Fruit fly (Drosophila melanogaster): ENCODE measurements around the gene CG33159.

CG33159 gene

dm6 chr3L:3225769-3226457, 21.7 kb upstream of the CG33159 start (continued):
- TF ChIP-seq CG15269 (tag; optimal IDR thresholded peaks at IDR 0.05) (no peak), gt (GFP tag; IDR thresholded peaks at IDR 0.05) (no peak), z (GFP tag; IDR thresholded peaks at IDR 0.05) (no peak), ftz-f1 (GFP tag; optimal IDR thresholded peaks at IDR 0.05) (peak; percentile 34)

- TF ChIP-seq CG14710 (tag; optimal IDR thresholded peaks at IDR 0.05): peak; percentile 43
- no peak for TF ChIP-seq da (GFP tag; optimal IDR thresholded peaks at IDR 0.05)
- TF ChIP-seq sna (GFP tag; IDR thresholded peaks at IDR 0.05; ENCODE audit: partially characterized antibody): peak; percentile 66
- TF ChIP-seq CG17361 (GFP tag; IDR thresholded peaks at IDR 0.05): no peak
- peak; percentile 11 for TF ChIP-seq nom (GFP tag; optimal IDR thresholded peaks at IDR 0.05)
- no peak for TF ChIP-seq CG5180 (GFP tag; optimal IDR thresholded peaks at IDR 0.05)
- no peak for TF ChIP-seq lov (optimal IDR thresholded peaks at IDR 0.05)
- TF ChIP-seq lov (GFP tag; IDR thresholded peaks at IDR 0.05): no peak
- peak; percentile 19 for TF ChIP-seq bigmax (GFP tag; optimal IDR thresholded peaks at IDR 0.05)
- TF ChIP-seq YL-1 (GFP tag; optimal IDR thresholded peaks at IDR 0.05): peak; percentile 40
- no peak for TF ChIP-seq CG31441 (GFP tag; IDR thresholded peaks at IDR 0.05)
- TF ChIP-seq Ptx1 (GFP tag; IDR thresholded peaks at IDR 0.05): no peak
- peak in 1 of 2 experiments; percentile 41 for TF ChIP-seq insv (GFP tag; optimal IDR thresholded peaks at IDR 0.05)
- TF ChIP-seq CG3281 (GFP tag; optimal IDR thresholded peaks at IDR 0.05): peak; percentile 33
- peak; percentile 56; the same call in 2 of the 3 replicates for TF ChIP-seq CG34422 (GFP tag; IDR thresholded peaks at IDR 0.05)
- TF ChIP-seq Ets65A (GFP tag): peak; percentile 89
- no peak for TF ChIP-seq prd (optimal IDR thresholded peaks at IDR 0.05)
- TF ChIP-seq prd (GFP tag; IDR thresholded peaks at IDR 0.05): no peak
- TF ChIP-seq CG8290 (GFP tag; optimal IDR thresholded peaks at IDR 0.05): peak; percentile 4
- no peak for TF ChIP-seq CG8290 (tag; optimal IDR thresholded peaks at IDR 0.05)
- TF ChIP-seq PHDP (tag; optimal IDR thresholded peaks at IDR 0.05): peak; percentile 2
- peak; percentile 33 for TF ChIP-seq Bteb2 (GFP tag; optimal IDR thresholded peaks at IDR 0.05)
- peak; percentile 48 for TF ChIP-seq CG2120 (GFP tag; optimal IDR thresholded peaks at IDR 0.05)
- peak; percentile 66 for TF ChIP-seq unc-4 (GFP tag; IDR thresholded peaks at IDR 0.05; ENCODE audit: partially characterized antibody)
- no peak for TF ChIP-seq E2f1 (GFP tag; IDR thresholded peaks at IDR 0.05)
- TF ChIP-seq zen (tag; optimal IDR thresholded peaks at IDR 0.05): peak; percentile 27
- no peak for TF ChIP-seq CG18011 (GFP tag; optimal IDR thresholded peaks at IDR 0.05)
- TF ChIP-seq CG9727 (GFP tag; optimal IDR thresholded peaks at IDR 0.05): peak; percentile 19
- no peak for TF ChIP-seq ems (GFP tag; optimal IDR thresholded peaks at IDR 0.05)
- TF ChIP-seq CG10543 (GFP tag; optimal IDR thresholded peaks at IDR 0.05): no peak
- peak; percentile 28 for TF ChIP-seq B-H2 (GFP tag; optimal IDR thresholded peaks at IDR 0.05)
- TF ChIP-seq CG7357 (GFP tag; IDR thresholded peaks at IDR 0.05): 0 out of 3 replicates have a peak, but pooled peaks have one; percentile 21
- no peak for TF ChIP-seq CG8944 (GFP tag; optimal IDR thresholded peaks at IDR 0.05)
- peak; percentile 8 for TF ChIP-seq salm (tag; optimal IDR thresholded peaks at IDR 0.05)
- TF ChIP-seq tio (GFP tag; optimal IDR thresholded peaks at IDR 0.05): no peak
- no peak for TF ChIP-seq hth (optimal IDR thresholded peaks at IDR 0.05)
- TF ChIP-seq gro (GFP tag; optimal IDR thresholded peaks at IDR 0.05): peak; percentile 45
- TF ChIP-seq Doc3 (GFP tag; IDR thresholded peaks at IDR 0.05; ENCODE audit: partially characterized antibody): peak; percentile 77
- TF ChIP-seq Sry-δ (GFP tag; optimal IDR thresholded peaks at IDR 0.05): peak; percentile 69
- no peak for TF ChIP-seq Nf-YA (GFP tag; IDR thresholded peaks at IDR 0.05)
- TF ChIP-seq tna (GFP tag; IDR thresholded peaks at IDR 0.05; ENCODE audit: partially characterized antibody): no peak
- peak; percentile 50 for TF ChIP-seq CG6791 (GFP tag; IDR thresholded peaks at IDR 0.05; ENCODE audit: partially characterized antibody)
- peak; percentile 22 for TF ChIP-seq Max (GFP tag; optimal IDR thresholded peaks at IDR 0.05)
Observed at dm6 chr3L:3224740-3225719, 20.8 kb upstream of the CG33159 start, which contains the start of gene Larp4B. TSS of gene Larp4B (plus strand) at chr3L:3224838.
